Fruit fly (Drosophila melanogaster): ENCODE data around the gene to.

- TF ChIP-seq usp (GFP tag; optimal IDR thresholded peaks at IDR 0.05) (no peak), psq (GFP tag; optimal IDR thresholded peaks at IDR 0.05) (no peak), OdsH (GFP tag; optimal IDR thresholded peaks at IDR 0.05) (peak; percentile 47), tai (GFP tag; optimal IDR thresholded peaks at IDR 0.05) (no peak), Hr78 (GFP tag; optimal IDR thresholded peaks at IDR 0.05) (no peak), pan (optimal IDR thresholded peaks at IDR 0.05) (no peak), brk (GFP tag; optimal IDR thresholded peaks at IDR 0.05) (no peak), Dfd (GFP tag; optimal IDR thresholded peaks at IDR 0.05) (no peak)
Observed at dm6 chr3R:25281165-25281564, 41.2 kb downstream of the to start, which contains the start of gene CG11892.

Measured in whole organism, wandering third instar larva.